Fruit fly (Drosophila melanogaster): ENCODE data around the gene ImpL2.

ImpL2 gene

dm6 chr3L:4230357-4230901 is 5.5 kb downstream of the ImpL2 start (continued):
- no peak for TF ChIP-seq Bgb (GFP tag; IDR thresholded peaks at IDR 0.05; ENCODE audit: partially characterized antibody)
- no peak for TF ChIP-seq cas (GFP tag; IDR thresholded peaks at IDR 0.05)
- TF ChIP-seq phol (tag; optimal IDR thresholded peaks at IDR 0.05), result peak; percentile 97
- TF ChIP-seq aop (GFP tag; IDR thresholded peaks at IDR 0.05), result peak; percentile 73; the same call in 1 of the 2 replicates
- TF ChIP-seq Nf-YC (tag; optimal IDR thresholded peaks at IDR 0.05), result peak; percentile 71
- TF ChIP-seq ara (GFP tag; IDR thresholded peaks at IDR 0.05), result peak; percentile 93
- peak; percentile 66 for TF ChIP-seq CG10565 (GFP tag; optimal IDR thresholded peaks at IDR 0.05)
- TF ChIP-seq Hmx (GFP tag; optimal IDR thresholded peaks at IDR 0.05), result peak; percentile 70
- peak; percentile 93 for TF ChIP-seq nerfin-1 (tag; optimal IDR thresholded peaks at IDR 0.05)
- TF ChIP-seq tin (GFP tag; optimal IDR thresholded peaks at IDR 0.05), result peak; percentile 94
- peak; percentile 97 for TF ChIP-seq Med (GFP tag)
- peak; percentile 66 for TF ChIP-seq caup (GFP tag; optimal IDR thresholded peaks at IDR 0.05; ENCODE audit: severe bottlenecking)
- TF ChIP-seq CG5953 (GFP tag; IDR thresholded peaks at IDR 0.05), result peak; percentile 78
- TF ChIP-seq CG9437 (GFP tag; optimal IDR thresholded peaks at IDR 0.05), result peak; percentile 86
- TF ChIP-seq Dip3 (GFP tag; optimal IDR thresholded peaks at IDR 0.05), result peak; percentile 54
- TF ChIP-seq org-1 (GFP tag; optimal IDR thresholded peaks at IDR 0.05), result peak; percentile 92
- peak; percentile 90 for TF ChIP-seq NK7.1 (GFP tag; optimal IDR thresholded peaks at IDR 0.05)
- TF ChIP-seq cad (GFP tag; optimal IDR thresholded peaks at IDR 0.05), result no peak
- TF ChIP-seq Asciz (GFP tag; optimal IDR thresholded peaks at IDR 0.05), result peak; percentile 92
- peak; percentile 79 for TF ChIP-seq CG12769 (tag; optimal IDR thresholded peaks at IDR 0.05)
- TF ChIP-seq crc (GFP tag; optimal IDR thresholded peaks at IDR 0.05), result peak; percentile 84
- TF ChIP-seq CG15514 (GFP tag; optimal IDR thresholded peaks at IDR 0.05), result peak; percentile 29
- peak; percentile 93 for TF ChIP-seq Ptx1 (GFP tag; IDR thresholded peaks at IDR 0.05)
- TF ChIP-seq CG16813 (GFP tag; IDR thresholded peaks at IDR 0.05; ENCODE audit: partially characterized antibody), result no peak
- TF ChIP-seq CG32532 (GFP tag; IDR thresholded peaks at IDR 0.05), result peak; percentile 21; the same call in 1 of the 2 replicates
- TF ChIP-seq D19A (tag; optimal IDR thresholded peaks at IDR 0.05), result peak; percentile 93
- peak; percentile 94 for TF ChIP-seq CG8089 (GFP tag; optimal IDR thresholded peaks at IDR 0.05)
- TF ChIP-seq ssp (GFP tag; IDR thresholded peaks at IDR 0.05), result peak; percentile 82
- TF ChIP-seq CG10543 (GFP tag; optimal IDR thresholded peaks at IDR 0.05), result peak; percentile 82
- TF ChIP-seq CG18262 (tag; optimal IDR thresholded peaks at IDR 0.05), result peak; percentile 98
- peak; percentile 60 for TF ChIP-seq crol (GFP tag; IDR thresholded peaks at IDR 0.05)
- TF ChIP-seq CG2712 (tag; optimal IDR thresholded peaks at IDR 0.05), result peak; percentile 98
- peak; percentile 83 for TF ChIP-seq p53 (GFP tag; optimal IDR thresholded peaks at IDR 0.05)
- peak; percentile 43 for TF ChIP-seq CG2120 (GFP tag; optimal IDR thresholded peaks at IDR 0.05)
- TF ChIP-seq row (GFP tag; IDR thresholded peaks at IDR 0.05), result peak; percentile 96
- TF ChIP-seq NC2α (GFP tag; optimal IDR thresholded peaks at IDR 0.05), result peak; percentile 93
- TF ChIP-seq lola (GFP tag; optimal IDR thresholded peaks at IDR 0.05), result peak in 1 of 3 experiments; percentile 99
- peak; percentile 96 for TF ChIP-seq CG8924 (tag; optimal IDR thresholded peaks at IDR 0.05)
- TF ChIP-seq Oli (tag; optimal IDR thresholded peaks at IDR 0.05), result peak; percentile 96
- TF ChIP-seq ci (GFP tag; IDR thresholded peaks at IDR 0.05), result peak; percentile 88
- TF ChIP-seq CG13624 (GFP tag; optimal IDR thresholded peaks at IDR 0.05), result peak; percentile 76
- peak; percentile 85 for TF ChIP-seq CG4854 (GFP tag; optimal IDR thresholded peaks at IDR 0.05)
- TF ChIP-seq hb (GFP tag; IDR thresholded peaks at IDR 0.05; ENCODE audit: partially characterized antibody), result no peak
- peak; percentile 90 for TF ChIP-seq Pdp1 (GFP tag; optimal IDR thresholded peaks at IDR 0.05)
- TF ChIP-seq Poxn (GFP tag; IDR thresholded peaks at IDR 0.05), result no peak
- TF ChIP-seq vfl (GFP tag; optimal IDR thresholded peaks at IDR 0.05), result peak; percentile 66
- TF ChIP-seq klu (GFP tag; IDR thresholded peaks at IDR 0.05), result peak; percentile 69
- peak; percentile 86; the same call in 2 of the 3 replicates for TF ChIP-seq CG3726 (GFP tag; IDR thresholded peaks at IDR 0.05)
- peak; percentile 87 for TF ChIP-seq CG32772 (GFP tag; IDR thresholded peaks at IDR 0.05)
- TF ChIP-seq CG4617 (GFP tag; optimal IDR thresholded peaks at IDR 0.05; ENCODE audit: borderline replicate concordance), result peak; percentile 76

All from whole organism, embryonic.